Fruit fly (Drosophila melanogaster) whole organism, prepupa: ENCODE measurements around the gene dnc.

Experiments
- Blimp-1 ChIP-seq: fragments of 200-800 bp; sonication (Bioruptor generic); optimal IDR thresholded peaks from 3 replicates; lab custom pipeline; 2017; ENCODE audit warnings: missing biosample characterization, missing genetic modification characterization, mild to moderate bottlenecking, moderate library complexity, missing genetic modification reagents
- CG10669 ChIP-seq: fragments of 200-800 bp; sonication (Bioruptor generic); optimal IDR thresholded peaks from 3 replicates; lab custom pipeline; 2018; ENCODE audit warnings: missing biosample characterization, mild to moderate bottlenecking, missing genetic modification characterization, moderate library complexity
- CG1621 ChIP-seq: fragments of 200-800 bp; sonication (Bioruptor generic); optimal IDR thresholded peaks from 3 replicates; lab custom pipeline; 2018; ENCODE audit warnings: missing biosample characterization, mild to moderate bottlenecking, missing genetic modification characterization
- CG16779 ChIP-seq: fragments of 200-800 bp; sonication (Bioruptor generic); optimal IDR thresholded peaks from 3 replicates; lab custom pipeline; 2017; ENCODE audit warnings: missing biosample characterization, mild to moderate bottlenecking, missing genetic modification characterization
- CG31627 ChIP-seq: fragments of 200-800 bp; sonication (Bioruptor generic); optimal IDR thresholded peaks from 3 replicates; lab custom pipeline; 2016; ENCODE audit warnings: missing biosample characterization, missing genetic modification characterization
- CG32006 ChIP-seq: fragments of 200-800 bp; sonication (Bioruptor generic); optimal IDR thresholded peaks from 3 replicates; lab custom pipeline; 2017; ENCODE audit warnings: missing biosample characterization, mild to moderate bottlenecking, missing genetic modification characterization
- CG4318 ChIP-seq: fragments of 200-800 bp; sonication (Bioruptor generic); optimal IDR thresholded peaks from 3 replicates; lab custom pipeline; 2017; ENCODE audit warnings: missing biosample characterization, mild to moderate bottlenecking, missing genetic modification characterization
- CG6792 ChIP-seq: fragments of 200-800 bp; sonication (Bioruptor generic); optimal IDR thresholded peaks from 3 replicates; lab custom pipeline; 2016; ENCODE audit warnings: missing biosample characterization, missing genetic modification characterization
- CG7368 ChIP-seq: fragments of 200-800 bp; sonication (Bioruptor generic); optimal IDR thresholded peaks from 3 replicates; lab custom pipeline; 2016; ENCODE audit warnings: missing biosample characterization, missing genetic modification characterization
- CG8119 ChIP-seq: fragments of 200-800 bp; sonication (Bioruptor generic); IDR thresholded peaks from 3 replicates; pipeline ENCODE4 v1.3.6; 2022; ENCODE audit warnings: missing biosample characterization, missing genetic modification characterization
- CG9139 ChIP-seq: fragments of 200-800 bp; sonication (Bioruptor generic); optimal IDR thresholded peaks from 3 replicates; lab custom pipeline; 2017; ENCODE audit warnings: missing biosample characterization, mild to moderate bottlenecking, missing genetic modification characterization
- Eip78C ChIP-seq: fragments of 200-800 bp; sonication (Bioruptor generic); peaks from one replicate; lab custom pipeline; 2016; ENCODE audit warnings: missing biosample characterization, missing genetic modification characterization
- Eip93F ChIP-seq: fragments of 200-800 bp; sonication (Bioruptor generic); optimal IDR thresholded peaks from 2 replicates; lab custom pipeline; 2016; ENCODE audit warnings: missing biosample characterization, mild to moderate bottlenecking, missing genetic modification characterization
- Ets96B ChIP-seq: fragments of 200-800 bp; optimal IDR thresholded peaks from 2 replicates; lab custom pipeline; 2019; ENCODE audit warnings: missing biosample characterization, mild to moderate bottlenecking, missing genetic modification characterization, moderate library complexity
- Gug ChIP-seq: fragments of 200-800 bp; sonication (Bioruptor generic); IDR thresholded peaks from 2 replicates; pipeline ENCODE4 v1.3.6; 2022; ENCODE audit warnings: missing biosample characterization, missing genetic modification characterization
- Hr38 ChIP-seq: sonication (Bioruptor generic); optimal IDR thresholded peaks from 2 replicates; lab custom pipeline; 2016; ENCODE audit warnings: missing biosample characterization, missing genetic modification characterization
- Hr39 ChIP-seq: fragments of 200-800 bp; sonication (Bioruptor generic); optimal IDR thresholded peaks from 2 replicates; lab custom pipeline; 2016; ENCODE audit warnings: missing biosample characterization, missing genetic modification characterization
- OdsH ChIP-seq: fragments of 200-800 bp; sonication (Bioruptor generic); optimal IDR thresholded peaks from 3 replicates; lab custom pipeline; 2016; ENCODE audit warnings: missing biosample characterization, missing genetic modification characterization
- Smox ChIP-seq: fragments of 200-800 bp; sonication (Bioruptor generic); optimal IDR thresholded peaks from 3 replicates; lab custom pipeline; 2016; ENCODE audit warnings: missing biosample characterization, missing genetic modification characterization
- Sox102F ChIP-seq: fragments of 200-800 bp; sonication (Bioruptor generic); optimal IDR thresholded peaks from 2 replicates; lab custom pipeline; 2016; ENCODE audit warnings: missing biosample characterization, mild to moderate bottlenecking, missing genetic modification characterization
- Sox14 ChIP-seq: fragments of 200-800 bp; sonication (Bioruptor generic); optimal IDR thresholded peaks from 3 replicates; lab custom pipeline; 2016; ENCODE audit warnings: missing biosample characterization, missing genetic modification characterization
- achi ChIP-seq: fragments of 200-800 bp; sonication (Bioruptor generic); optimal IDR thresholded peaks from 3 replicates; lab custom pipeline; 2016; ENCODE audit warnings: missing biosample characterization, missing genetic modification characterization
- acj6 ChIP-seq: fragments of 200-800 bp; sonication (Bioruptor generic); optimal IDR thresholded peaks from 3 replicates; lab custom pipeline; 2016; ENCODE audit warnings: missing biosample characterization, missing genetic modification characterization
- dac ChIP-seq: fragments of 200-800 bp; sonication (Bioruptor generic); optimal IDR thresholded peaks from 2 replicates; lab custom pipeline; 2017; ENCODE audit warnings: missing biosample characterization, mild to moderate bottlenecking, missing genetic modification characterization
- dsx ChIP-seq: fragments of 200-800 bp; optimal IDR thresholded peaks from 3 replicates; lab custom pipeline; 2019; ENCODE audit warnings: missing biosample characterization, mild to moderate bottlenecking, missing genetic modification characterization, moderate library complexity; ENCODE audit not compliant: poor library complexity, severe bottlenecking
- fd59A ChIP-seq: fragments of 200-800 bp; sonication (Bioruptor generic); optimal IDR thresholded peaks from 2 replicates; lab custom pipeline; 2017; ENCODE audit warnings: missing biosample characterization, mild to moderate bottlenecking, missing genetic modification characterization, missing genetic modification reagents
- fd85E ChIP-seq: fragments of 200-800 bp; sonication (Bioruptor generic); optimal IDR thresholded peaks from 3 replicates; lab custom pipeline; 2016; ENCODE audit warnings: missing biosample characterization, missing genetic modification characterization
- fkh ChIP-seq: fragments of 200-800 bp; sonication (Bioruptor generic); optimal IDR thresholded peaks from 3 replicates; lab custom pipeline; 2017; ENCODE audit warnings: missing biosample characterization, mild to moderate bottlenecking, missing genetic modification characterization, moderate library complexity
- lz ChIP-seq: fragments of 200-800 bp; sonication (Bioruptor generic); optimal IDR thresholded peaks from 3 replicates; lab custom pipeline; 2016; ENCODE audit warnings: missing biosample characterization, missing genetic modification characterization
- pdm3 ChIP-seq: fragments of 200-800 bp; sonication (Bioruptor generic); optimal IDR thresholded peaks from 3 replicates; lab custom pipeline; 2016; ENCODE audit warnings: missing biosample characterization, missing genetic modification characterization
- ss ChIP-seq, 2 experiments: fragments of 200-800 bp; sonication (Bioruptor generic); optimal IDR thresholded peaks; 2 replicates in 1 of 2; 3 replicates in 1 of 2; lab custom pipeline; 2017 to 2018; ENCODE audit warnings: mild to moderate bottlenecking in 2 of 2, missing biosample characterization in 2 of 2, missing genetic modification characterization in 2 of 2, moderate library complexity in 1 of 2
- vri ChIP-seq: fragments of 200-800 bp; sonication (Bioruptor generic); optimal IDR thresholded peaks from 3 replicates; lab custom pipeline; 2016; ENCODE audit warnings: missing biosample characterization, mild to moderate bottlenecking, missing genetic modification characterization

Gene dnc

DNA sequence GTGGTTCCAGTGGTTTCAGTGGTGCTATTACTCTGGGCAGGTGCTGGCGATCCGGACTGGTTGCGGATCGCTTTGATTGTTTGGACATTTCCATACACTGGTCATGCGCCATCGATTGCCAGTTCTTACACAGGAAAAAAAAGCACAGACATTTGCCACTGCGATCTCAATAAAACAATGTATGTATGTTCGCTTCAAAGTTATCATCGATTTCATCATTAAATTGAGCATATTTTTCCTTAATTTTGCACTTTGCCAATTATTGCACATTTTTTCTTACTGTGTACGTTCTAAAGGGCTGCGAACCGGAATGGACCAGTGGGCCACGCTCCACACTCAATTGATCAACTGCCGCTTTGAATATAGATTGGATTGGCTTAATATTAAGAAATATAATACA lies 187.4 kb downstream of the dnc start (continued):
- TF ChIP-seq Hr38 (no peak), vri (GFP tag; lab: Kevin White, UChicago) (peak; percentile 9), Sox102F (no peak), CG16779 (tag; lab: Kevin White, UChicago) (no peak), CG32006 (no peak), Gug (GFP tag; lab: Robert Waterston, UW) (no peak), ss (GFP tag; optimal IDR thresholded peaks at IDR 0.05; lab: Kevin White, UChicago) (no peak), Ets96B (tag; lab: Kevin White, UChicago) (no peak), CG1621 (tag; lab: Kevin White, UChicago) (no peak), CG31627 (GFP tag; lab: Kevin White, UChicago) (peak; percentile 3), Smox (GFP tag; lab: Kevin White, UChicago) (no peak), lz (GFP tag; lab: Kevin White, UChicago) (no peak), fd59A (GFP tag; lab: Kevin White, UChicago) (no peak), CG4318 (GFP tag; lab: Kevin White, UChicago) (no peak), Eip93F (GFP tag; lab: Kevin White, UChicago) (no peak), dac (no peak), OdsH (GFP tag; lab: Kevin White, UChicago) (no peak), CG10669 (GFP tag; lab: Kevin White, UChicago) (no peak), CG6792 (GFP tag; lab: Kevin White, UChicago) (no peak), Eip78C (peak; percentile 35)
- TF ChIP-seq, all 60 proteins: peak for 10

DNA sequence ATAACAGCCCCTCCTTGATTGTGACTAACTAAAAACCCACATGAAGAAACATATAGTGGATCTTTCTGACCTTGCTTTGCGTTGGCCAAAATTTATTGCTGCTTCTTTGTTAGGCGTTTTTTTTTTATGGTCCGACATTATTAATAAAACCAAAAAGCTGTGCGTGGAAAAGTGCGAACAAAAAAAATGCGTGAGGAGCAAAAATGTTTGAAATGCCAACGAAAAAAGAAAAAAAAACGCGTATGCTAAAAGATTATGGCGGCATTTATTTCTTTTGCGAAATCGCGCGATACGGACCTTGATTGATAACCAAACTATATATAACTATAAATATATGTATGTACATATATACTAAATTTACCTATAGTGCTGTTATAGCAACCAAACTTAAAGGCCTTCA lies 189.3 kb downstream of the dnc start:
- no peak for TF ChIP-seq pdm3 (GFP tag; lab: Kevin White, UChicago)
- no peak for TF ChIP-seq Blimp-1 (GFP tag; lab: Kevin White, UChicago)
- no peak for TF ChIP-seq CG7368 (GFP tag; lab: Kevin White, UChicago)
- no peak for TF ChIP-seq achi (GFP tag; lab: Kevin White, UChicago)
- TF ChIP-seq acj6, result no peak
- no peak for TF ChIP-seq Ets96B (tag; lab: Kevin White, UChicago)
- TF ChIP-seq CG8119, result no peak
- TF ChIP-seq CG9139, result no peak
- TF ChIP-seq Hr39 (GFP tag; lab: Kevin White, UChicago), result no peak

DNA sequence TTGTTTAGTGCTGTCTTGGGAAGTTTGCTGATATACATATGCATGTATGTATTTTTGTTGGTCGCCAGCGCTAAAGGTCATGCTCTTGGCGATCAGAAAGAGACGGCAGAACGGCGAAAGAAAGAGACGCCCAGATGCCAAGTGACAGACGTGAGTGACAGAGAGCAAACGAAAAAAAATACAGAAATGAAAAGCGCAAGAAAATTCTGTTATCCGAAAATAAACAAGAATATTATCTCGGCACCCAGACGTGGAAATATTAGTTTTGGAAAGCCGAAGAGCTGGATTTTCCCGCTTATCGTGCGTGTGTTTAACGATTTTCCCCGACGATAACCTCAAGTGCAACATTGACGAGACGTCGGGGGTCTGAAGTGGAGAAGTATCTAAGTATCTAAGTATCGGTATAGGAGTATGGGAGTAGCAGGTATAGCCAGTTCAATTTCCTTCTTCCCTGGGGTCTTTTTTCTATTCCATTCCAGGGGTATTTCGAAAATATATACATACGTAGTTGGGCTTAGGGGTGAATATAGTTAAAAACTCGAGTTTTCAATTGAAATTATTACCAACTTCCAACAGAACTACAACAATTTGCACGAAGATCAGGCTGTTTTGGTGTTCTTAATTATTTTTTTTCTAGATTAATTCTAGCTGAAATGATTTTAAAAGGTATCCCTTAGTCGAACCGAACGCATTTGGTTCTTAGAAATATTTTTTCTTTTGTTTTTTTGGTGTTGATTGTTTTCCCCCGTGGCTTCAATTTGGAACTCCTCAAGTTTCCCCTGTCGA lies 190.8 kb downstream of the dnc start:
- TF ChIP-seq Eip78C, result peak; percentile 12
- peak; percentile 79 for TF ChIP-seq fkh (GFP tag; lab: Kevin White, UChicago)
- TF ChIP-seq fd85E (GFP tag; lab: Kevin White, UChicago), result no peak
- TF ChIP-seq CG32006, result no peak
- TF ChIP-seq Sox14 (GFP tag; lab: Kevin White, UChicago), result no peak
- TF ChIP-seq, all 60 proteins: peak for 2

DNA sequence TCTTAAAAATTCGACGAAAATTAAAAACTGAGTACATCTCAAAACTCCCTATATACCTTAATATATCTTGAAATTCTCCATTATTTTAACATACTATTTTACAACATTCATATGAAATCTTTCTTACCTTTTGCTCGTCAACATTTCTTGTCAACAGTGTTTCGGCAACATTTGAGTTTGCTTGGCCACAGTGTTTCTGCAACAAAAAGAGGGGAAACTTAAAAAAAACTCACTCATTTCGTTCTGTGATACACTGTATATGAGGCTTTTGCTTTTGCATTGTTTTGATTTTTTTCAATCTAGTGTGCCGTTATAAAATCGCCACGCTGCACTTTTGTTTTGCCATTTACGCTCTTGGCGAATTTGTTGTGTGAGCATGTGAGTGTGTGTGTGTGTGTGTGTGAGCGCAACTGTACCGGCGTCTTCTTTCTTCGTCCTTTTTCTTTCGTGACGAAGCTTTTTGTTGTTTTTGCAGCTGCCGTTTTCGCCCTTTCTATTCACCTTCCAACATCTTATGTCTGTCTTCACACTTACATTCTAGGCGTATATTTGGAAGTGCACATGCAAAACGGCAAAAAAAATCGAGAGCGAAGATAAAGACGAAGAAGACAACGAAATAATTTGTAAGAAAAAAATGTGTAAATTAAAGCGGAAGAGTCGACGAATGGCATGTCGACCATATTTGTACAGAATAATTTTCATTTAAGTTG lies 193.2 kb downstream of the dnc start:
- TF ChIP-seq dac (no peak), Eip78C (peak; percentile 40)

DNA sequence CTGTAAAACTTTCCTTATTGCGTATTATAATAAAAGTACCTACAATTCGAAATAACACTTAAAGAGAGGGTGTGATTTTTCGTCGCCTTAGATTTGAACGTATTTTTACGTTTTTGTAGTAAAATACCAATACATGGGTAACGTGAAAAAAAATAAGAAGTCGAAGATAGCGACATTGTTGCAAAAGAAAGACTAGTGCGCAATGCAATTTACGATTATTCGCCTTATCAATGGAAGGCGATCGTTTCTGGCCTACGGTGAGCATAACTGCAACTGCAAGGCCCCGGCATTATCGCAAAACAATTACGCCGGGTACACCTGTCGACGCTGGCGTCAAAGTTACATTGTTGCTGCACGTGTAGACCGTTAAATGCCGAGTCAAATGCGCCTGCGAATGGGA lies 194.2 kb downstream of the dnc start:
- peak; percentile 86 for TF ChIP-seq dsx
- TF ChIP-seq vri (GFP tag; lab: Kevin White, UChicago), result no peak
